Worm (Caenorhabditis elegans) whole organism, midembryonic: ENCODE data around the gene Y67H2A.10.

Source experiments
- T22C8.4 ChIP-seq: fragments of 200-800 bp; sonication (Bioruptor generic); IDR thresholded peaks from 2 replicates; pipeline ENCODE4 v1.3.6; 2022; ENCODE audit warnings: missing genetic modification characterization, missing compliant biosample characterization
- cog-1 ChIP-seq: sonication (generic microtip); optimal IDR thresholded peaks from 2 replicates; lab custom pipeline; 2016; ENCODE audit warnings: missing genetic modification characterization, missing compliant biosample characterization
- flt-1 ChIP-seq: fragments of 200-800 bp; sonication (Bioruptor generic); IDR thresholded peaks from 2 replicates; pipeline ENCODE4 v1.3.6; 2022; ENCODE audit warnings: missing genetic modification characterization, missing compliant biosample characterization
- klf-2 ChIP-seq: fragments of 200-800 bp; sonication (Bioruptor generic); conservative IDR thresholded peaks from 2 replicates; pipeline ENCODE4 v1.3.6; 2022; ENCODE audit warnings: missing genetic modification reagents, missing genetic modification characterization, missing compliant biosample characterization
- med-1 ChIP-seq: sonication (generic microtip); optimal IDR thresholded peaks from 2 replicates; lab custom pipeline; 2017; ENCODE audit warnings: missing genetic modification characterization, mild to moderate bottlenecking, missing compliant biosample characterization, antibody characterized with exemption, missing genetic modification reagents; ENCODE audit not compliant: insufficient read depth
- ref-1 ChIP-seq: fragments of 200-800 bp; sonication (Bioruptor generic); conservative IDR thresholded peaks from 2 replicates; pipeline ENCODE4 v1.3.6; 2022; ENCODE audit warnings: missing genetic modification reagents, missing genetic modification characterization, missing compliant biosample characterization
- ztf-23 ChIP-seq: fragments of 200-800 bp; sonication (Bioruptor generic); IDR thresholded peaks from 2 replicates; pipeline ENCODE4 v1.3.6; 2022; ENCODE audit warnings: missing genetic modification reagents, missing genetic modification characterization, missing compliant biosample characterization

DNA sequence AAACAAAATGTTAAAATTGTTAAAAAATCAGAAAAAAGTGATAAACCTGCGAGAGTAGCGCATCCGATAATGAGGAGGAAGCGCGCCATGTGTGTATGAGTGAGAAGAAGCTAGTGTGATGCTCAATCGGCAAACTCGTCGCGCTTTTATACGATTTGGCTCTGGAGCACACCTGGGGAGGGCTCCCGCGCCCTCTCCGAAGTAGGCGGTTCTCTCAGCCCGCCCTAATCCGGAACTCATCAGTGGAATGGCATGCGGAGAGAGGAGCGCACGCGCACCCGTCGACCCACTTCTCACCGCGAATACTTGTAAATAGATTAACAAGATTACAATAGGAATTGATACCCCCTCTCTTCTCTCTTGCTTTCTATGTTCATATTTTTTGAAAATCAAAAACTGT is 42.0 kb upstream of the Y67H2A.10 start, which contains the start of gene pqn-74:
- TF ChIP-seq cog-1 (tag; lab: Kevin White, UChicago) (no peak), flt-1 (no peak), ref-1 (GFP tag; lab: Robert Waterston, UW) (no peak), klf-2 (GFP tag; lab: Robert Waterston, UW) (no peak), ztf-23 (GFP tag; lab: Robert Waterston, UW) (no peak), T22C8.4 (GFP tag; lab: Robert Waterston, UW) (no peak), med-1 (GFP tag; lab: Kevin White, UChicago) (no peak)
